Worm (Caenorhabditis elegans): Measurements from ENCODE around the gene F08F8.7.

- no peak for TF ChIP-seq nhr-28 (tag; optimal IDR thresholded peaks at IDR 0.05)
- no peak for TF ChIP-seq unc-62 (GFP tag; optimal IDR thresholded peaks at IDR 0.05)
- no peak for TF ChIP-seq ces-1 (GFP tag; optimal IDR thresholded peaks at IDR 0.05)
- no peak for TF ChIP-seq lsy-2 (tag; optimal IDR thresholded peaks at IDR 0.05)
- TF ChIP-seq ceh-39 (tag; optimal IDR thresholded peaks at IDR 0.05): no peak
- TF ChIP-seq ztf-11 (tag; optimal IDR thresholded peaks at IDR 0.05): no peak
- TF ChIP-seq snpc-4 (tag; optimal IDR thresholded peaks at IDR 0.05): no peak
- no peak for TF ChIP-seq elt-3 (tag; optimal IDR thresholded peaks at IDR 0.05)
These were observed 23.6 kb upstream of the F08F8.7 start for ce11 chrIII:7370569-7370968.

All from whole organism, mixed stage, embryonic.